Worm (Caenorhabditis elegans) whole organism, L1 larva: ENCODE data around the gene Y39A3CL.3.

Experiments used
- C16A3.4 ChIP-seq: fragments of 150-350 bp; optimal IDR thresholded peaks from 2 replicates; lab custom pipeline; 2014; ENCODE audit warnings: missing biosample characterization, missing genetic modification characterization
- C34B4.2 ChIP-seq: sonication (generic microtip); optimal IDR thresholded peaks from 2 replicates; lab custom pipeline; 2017; ENCODE audit warnings: mild to moderate bottlenecking, missing genetic modification characterization, missing compliant biosample characterization
- F16B12.6 ChIP-seq: fragments of 150-350 bp; optimal IDR thresholded peaks from 2 replicates; lab custom pipeline; 2014; ENCODE audit warnings: missing biosample characterization, missing genetic modification characterization
- Y116A8C.19 ChIP-seq: sonication (generic microtip); optimal IDR thresholded peaks from 2 replicates; lab custom pipeline; 2016; ENCODE audit warnings: missing compliant biosample characterization, missing genetic modification characterization, borderline replicate concordance
- aha-1 ChIP-seq: fragments of 150-350 bp; optimal IDR thresholded peaks from 2 replicates; lab custom pipeline; 2014; ENCODE audit warnings: missing biosample characterization, missing genetic modification characterization
- alr-1 ChIP-seq: fragments of 200-800 bp; sonication (Bioruptor generic); optimal IDR thresholded peaks from 2 replicates; lab custom pipeline; 2018; ENCODE audit warnings: borderline replicate concordance, mild to moderate bottlenecking, missing genetic modification characterization, missing compliant biosample characterization
- aly-2 ChIP-seq: fragments of 150-350 bp; optimal IDR thresholded peaks from 2 replicates; lab custom pipeline; 2014; ENCODE audit warnings: missing biosample characterization, missing genetic modification characterization
- ceh-63 ChIP-seq: fragments of 200-800 bp; sonication (Bioruptor generic); optimal IDR thresholded peaks from 2 replicates; lab custom pipeline; 2018; ENCODE audit warnings: mild to moderate bottlenecking, missing genetic modification characterization, missing compliant biosample characterization
- ceh-8 ChIP-seq: fragments of 200-800 bp; sonication (Bioruptor generic); optimal IDR thresholded peaks from 2 replicates; lab custom pipeline; 2018; ENCODE audit warnings: mild to moderate bottlenecking, missing genetic modification characterization, moderate library complexity, missing compliant biosample characterization
- ces-1 ChIP-seq: fragments of 150-350 bp; optimal IDR thresholded peaks from 2 replicates; lab custom pipeline; 2014; ENCODE audit warnings: missing biosample characterization, missing genetic modification reagents, missing genetic modification characterization
- efl-3 ChIP-seq: fragments of 200-800 bp; sonication (Bioruptor generic); optimal IDR thresholded peaks from 2 replicates; lab custom pipeline; 2018; ENCODE audit warnings: mild to moderate bottlenecking, missing genetic modification characterization, missing compliant biosample characterization
- egl-27 ChIP-seq, 2 experiments: fragments of 150-350 bp in 1 of 2; sonication (generic microtip); optimal IDR thresholded peaks; 3 replicates each; lab custom pipeline; 2017 to 2018; ENCODE audit warnings: missing biosample characterization in 2 of 2, missing genetic modification characterization in 2 of 2, missing genetic modification reagents in 2 of 2
- elt-3 ChIP-seq, 6 experiments: fragments of 150-350 bp in 1 of 6; sonication (generic microtip); optimal IDR thresholded peaks; 2 replicates each; lab custom pipeline; 2017 to 2018; ENCODE audit warnings: missing biosample characterization in 6 of 6, missing genetic modification characterization in 6 of 6, inconsistent platforms in 1 of 6
- ets-5 ChIP-seq: fragments of 200-800 bp; sonication (Bioruptor generic); IDR thresholded peaks from 2 replicates; pipeline ENCODE4 v1.3.6; 2022; ENCODE audit warnings: missing genetic modification characterization, missing compliant biosample characterization
- fkh-10 ChIP-seq: sonication (generic microtip); optimal IDR thresholded peaks from 2 replicates; lab custom pipeline; 2017; ENCODE audit warnings: missing biosample characterization, missing genetic modification reagents, missing genetic modification characterization
- fkh-4 ChIP-seq: sonication (generic microtip); optimal IDR thresholded peaks from 2 replicates; lab custom pipeline; 2016; ENCODE audit warnings: missing compliant biosample characterization, missing genetic modification characterization, borderline replicate concordance
- fkh-8 ChIP-seq: sonication (generic microtip); optimal IDR thresholded peaks from 2 replicates; lab custom pipeline; 2016; ENCODE audit warnings: mild to moderate bottlenecking, missing genetic modification characterization, missing compliant biosample characterization
- fos-1 ChIP-seq: fragments of 150-350 bp; optimal IDR thresholded peaks from 2 replicates; lab custom pipeline; 2014; ENCODE audit warnings: missing biosample characterization, missing genetic modification characterization
- grh-1 ChIP-seq: fragments of 200-800 bp; sonication (Bioruptor generic); IDR thresholded peaks from 2 replicates; pipeline ENCODE4 v1.3.6; 2022; ENCODE audit warnings: missing genetic modification reagents, missing genetic modification characterization, missing compliant biosample characterization
- hlh-17 ChIP-seq: fragments of 200-800 bp; sonication (Bioruptor generic); optimal IDR thresholded peaks from 2 replicates; lab custom pipeline; 2018; ENCODE audit warnings: missing genetic modification characterization, mild to moderate bottlenecking, missing compliant biosample characterization, moderate library complexity, borderline replicate concordance
- hlh-4 ChIP-seq: sonication (generic microtip); optimal IDR thresholded peaks from 2 replicates; lab custom pipeline; 2016; ENCODE audit warnings: mild to moderate bottlenecking, missing genetic modification characterization, missing compliant biosample characterization
- hpl-2 ChIP-seq: fragments of 150-350 bp; optimal IDR thresholded peaks from 2 replicates; lab custom pipeline; 2014; ENCODE audit warnings: missing biosample characterization, missing genetic modification reagents, missing genetic modification characterization
- irx-1 ChIP-seq: sonication (generic microtip); optimal IDR thresholded peaks from 2 replicates; lab custom pipeline; 2016; ENCODE audit warnings: missing genetic modification characterization, missing compliant biosample characterization
- isw-1 ChIP-seq: fragments of 200-800 bp; sonication (Bioruptor generic); IDR thresholded peaks from 2 replicates; pipeline ENCODE4 v1.3.6; 2022; ENCODE audit warnings: missing genetic modification characterization, missing compliant biosample characterization
- jun-1 ChIP-seq: fragments of 150-350 bp; optimal IDR thresholded peaks from 2 replicates; lab custom pipeline; 2014; ENCODE audit warnings: missing biosample characterization, missing genetic modification reagents, missing genetic modification characterization
- lin-13 ChIP-seq: fragments of 150-350 bp; optimal IDR thresholded peaks from 2 replicates; lab custom pipeline; 2014; ENCODE audit warnings: missing biosample characterization, missing genetic modification reagents, missing genetic modification characterization
- lir-3 ChIP-seq: sonication (generic microtip); optimal IDR thresholded peaks from 2 replicates; lab custom pipeline; 2016; ENCODE audit warnings: mild to moderate bottlenecking, missing genetic modification characterization, moderate library complexity, missing compliant biosample characterization; ENCODE audit not compliant: poor library complexity
- lsy-2 ChIP-seq, 2 experiments: fragments of 150-350 bp; optimal IDR thresholded peaks; 2 replicates each; lab custom pipeline; 2014; ENCODE audit warnings: missing biosample characterization in 2 of 2, missing genetic modification characterization in 2 of 2
- mep-1 ChIP-seq: fragments of 150-350 bp; optimal IDR thresholded peaks from 2 replicates; lab custom pipeline; 2014; ENCODE audit warnings: missing biosample characterization, missing genetic modification characterization
- nhr-11 ChIP-seq: fragments of 150-350 bp; optimal IDR thresholded peaks from 2 replicates; lab custom pipeline; 2014; ENCODE audit warnings: missing biosample characterization, missing genetic modification characterization
- nhr-19 ChIP-seq: fragments of 200-800 bp; sonication (Bioruptor generic); conservative IDR thresholded peaks from 2 replicates; pipeline ENCODE4 v1.3.6; 2022; ENCODE audit warnings: missing genetic modification characterization, missing compliant biosample characterization
- nhr-20 ChIP-seq: sonication (generic microtip); optimal IDR thresholded peaks from 2 replicates; lab custom pipeline; 2016; ENCODE audit warnings: mild to moderate bottlenecking, missing genetic modification characterization, missing compliant biosample characterization
- nhr-237 ChIP-seq: fragments of 150-350 bp; optimal IDR thresholded peaks from 2 replicates; lab custom pipeline; 2014; ENCODE audit warnings: missing biosample characterization, missing genetic modification characterization
- nhr-28 ChIP-seq: fragments of 150-350 bp; optimal IDR thresholded peaks from 2 replicates; lab custom pipeline; 2014; ENCODE audit warnings: missing biosample characterization, missing genetic modification characterization
- nhr-71 ChIP-seq: sonication (generic microtip); optimal IDR thresholded peaks from 2 replicates; lab custom pipeline; 2016; ENCODE audit warnings: mild to moderate bottlenecking, missing genetic modification characterization, moderate library complexity, missing compliant biosample characterization
- nhr-76 ChIP-seq: sonication (generic microtip); optimal IDR thresholded peaks from 2 replicates; lab custom pipeline; 2017; ENCODE audit warnings: missing biosample characterization, missing genetic modification characterization
- nhr-77 ChIP-seq: fragments of 150-350 bp; optimal IDR thresholded peaks from 2 replicates; lab custom pipeline; 2014; ENCODE audit warnings: missing biosample characterization, missing genetic modification characterization
- nhr-84 ChIP-seq: sonication (generic microtip); optimal IDR thresholded peaks from 2 replicates; lab custom pipeline; 2017; ENCODE audit warnings: missing biosample characterization, missing genetic modification characterization
- nhr-85 ChIP-seq: sonication (generic microtip); peaks from one replicate; lab custom pipeline; 2016; ENCODE audit warnings: missing genetic modification characterization, inconsistent platforms, missing compliant biosample characterization
- nhr-90 ChIP-seq: sonication (generic microtip); optimal IDR thresholded peaks from 2 replicates; lab custom pipeline; 2016; ENCODE audit warnings: mild to moderate bottlenecking, missing genetic modification characterization, missing compliant biosample characterization; ENCODE audit not compliant: poor library complexity
- pax-3 ChIP-seq: fragments of 200-800 bp; sonication (Bioruptor generic); optimal IDR thresholded peaks from 2 replicates; lab custom pipeline; 2018; ENCODE audit warnings: mild to moderate bottlenecking, missing genetic modification characterization, moderate library complexity, missing compliant biosample characterization
- pqm-1 ChIP-seq: sonication (generic microtip); optimal IDR thresholded peaks from 3 replicates; lab custom pipeline; 2017; ENCODE audit warnings: missing biosample characterization, missing genetic modification characterization
- rnt-1 ChIP-seq: sonication (generic microtip); optimal IDR thresholded peaks from 2 replicates; lab custom pipeline; 2016; ENCODE audit warnings: mild to moderate bottlenecking, missing genetic modification characterization, moderate library complexity, missing compliant biosample characterization
- skn-1 ChIP-seq: fragments of 150-350 bp; optimal IDR thresholded peaks from 2 replicates; lab custom pipeline; 2014; ENCODE audit warnings: missing biosample characterization, missing genetic modification characterization
- snu-23 ChIP-seq: sonication (generic microtip); optimal IDR thresholded peaks from 2 replicates; lab custom pipeline; 2016; ENCODE audit warnings: missing genetic modification characterization, missing compliant biosample characterization
- sptf-1 ChIP-seq: fragments of 150-350 bp; optimal IDR thresholded peaks from 2 replicates; lab custom pipeline; 2014; ENCODE audit warnings: missing biosample characterization, missing genetic modification characterization
- sup-37 ChIP-seq: fragments of 200-800 bp; sonication (Bioruptor generic); optimal IDR thresholded peaks from 2 replicates; lab custom pipeline; 2018; ENCODE audit warnings: mild to moderate bottlenecking, missing genetic modification characterization, missing compliant biosample characterization
- swsn-7 ChIP-seq: sonication (generic microtip); optimal IDR thresholded peaks from 2 replicates; lab custom pipeline; 2016; ENCODE audit warnings: missing genetic modification characterization, missing compliant biosample characterization
- unc-130 ChIP-seq: fragments of 150-350 bp; optimal IDR thresholded peaks from 2 replicates; lab custom pipeline; 2017; ENCODE audit warnings: missing biosample characterization, missing genetic modification characterization, inconsistent platforms
- unc-62 ChIP-seq: fragments of 150-350 bp; optimal IDR thresholded peaks from 2 replicates; lab custom pipeline; 2014; ENCODE audit warnings: missing biosample characterization, missing genetic modification reagents, missing genetic modification characterization
- unc-98 ChIP-seq: fragments of 200-800 bp; sonication (Bioruptor generic); IDR thresholded peaks from 2 replicates; pipeline ENCODE4 v1.3.6; 2022; ENCODE audit warnings: missing genetic modification characterization, missing compliant biosample characterization
- vab-15 ChIP-seq: sonication (generic microtip); optimal IDR thresholded peaks from 2 replicates; lab custom pipeline; 2017; ENCODE audit warnings: missing genotype, mild to moderate bottlenecking, missing genetic modification characterization, missing compliant biosample characterization
- zag-1 ChIP-seq: fragments of 150-350 bp; optimal IDR thresholded peaks from 2 replicates; lab custom pipeline; 2014; ENCODE audit warnings: missing biosample characterization, missing genetic modification characterization

The Y39A3CL.3 gene

DNA sequence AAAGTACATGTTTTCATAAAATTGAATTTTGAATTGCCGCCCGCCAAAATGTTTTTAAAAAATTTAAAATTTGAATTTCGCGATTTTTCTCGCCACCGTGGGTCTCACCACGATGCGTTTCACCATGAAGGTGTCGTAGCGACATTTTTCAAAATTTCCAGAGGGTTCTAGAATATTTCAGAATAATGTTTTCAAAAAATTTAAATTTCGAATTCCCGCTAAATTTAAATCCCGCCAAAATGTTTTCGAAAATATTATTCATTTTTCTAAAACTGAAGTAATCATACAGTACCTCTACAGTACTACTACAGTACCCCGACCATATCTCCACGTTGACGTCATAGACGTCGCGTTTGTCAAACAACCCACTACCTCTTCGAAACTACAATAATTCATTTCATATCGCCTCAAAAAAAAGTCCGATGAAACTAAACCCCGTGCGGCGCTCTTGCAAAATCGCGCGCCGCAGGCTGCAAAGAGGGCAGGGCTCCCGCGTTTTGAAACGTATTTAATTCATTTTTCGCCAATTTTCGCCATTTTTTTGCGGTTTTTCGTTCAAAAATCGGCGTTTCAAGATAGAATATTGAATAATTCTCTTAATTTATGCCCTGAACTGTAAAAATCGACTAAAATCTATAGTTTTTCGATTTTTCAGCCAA is 46.8 kb downstream of the Y39A3CL.3 start, which contains the start of the genes pvf-1 and Y39A3CL.7 (continued):
- TF ChIP-seq lir-3 (tag; lab: Kevin White, UChicago) (no peak), rnt-1 (tag; lab: Kevin White, UChicago) (no peak), nhr-11 (no peak), ceh-63 (no peak), ets-5 (no peak), alr-1 (tag; lab: Kevin White, UChicago) (no peak), fos-1 (tag; lab: Kevin White, UChicago) (no peak), isw-1 (GFP tag; lab: Robert Waterston, UW) (no peak), nhr-90 (peak; percentile 34), snu-23 (peak; percentile 62), egl-27 (tag; optimal IDR thresholded peaks at IDR 0.05; lab: Kevin White, UChicago) (no peak), ces-1 (GFP tag; lab: Kevin White, UChicago) (no peak), elt-3 (tag; optimal IDR thresholded peaks at IDR 0.05; lab: Kevin White, UChicago) (peak in 1 of 6 experiments; percentile 21), unc-98 (no peak), fkh-4 (tag; lab: Kevin White, UChicago) (no peak), hpl-2 (no peak), unc-62 (no peak), aly-2 (no peak), efl-3 (GFP tag; lab: Kevin White, UChicago) (no peak), mep-1 (peak; percentile 33), ceh-8 (GFP tag; lab: Kevin White, UChicago) (no peak), lin-13 (GFP tag; lab: Kevin White, UChicago) (no peak), pqm-1 (tag; lab: Kevin White, UChicago) (no peak), nhr-237 (tag; lab: Kevin White, UChicago) (no peak), swsn-7 (tag; lab: Kevin White, UChicago) (peak; percentile 57), C16A3.4 (tag; lab: Kevin White, UChicago) (no peak), C34B4.2 (tag; lab: Kevin White, UChicago) (no peak), zag-1 (no peak), sup-37 (GFP tag; lab: Kevin White, UChicago) (no peak), Y116A8C.19 (tag; lab: Kevin White, UChicago) (no peak), fkh-8 (tag; lab: Kevin White, UChicago) (no peak), nhr-20 (tag; lab: Kevin White, UChicago) (peak; percentile 34), jun-1 (tag; lab: Kevin White, UChicago) (no peak), hlh-17 (GFP tag; lab: Kevin White, UChicago) (no peak), F16B12.6 (no peak), skn-1 (tag; lab: Kevin White, UChicago) (peak; percentile 23), aha-1 (tag; lab: Kevin White, UChicago) (no peak), fkh-10 (no peak), nhr-76 (tag; lab: Kevin White, UChicago) (no peak), lsy-2 (tag; optimal IDR thresholded peaks at IDR 0.05; lab: Kevin White, UChicago) (peak; percentile 49 to 60), vab-15 (no peak), sptf-1 (tag; lab: Kevin White, UChicago) (no peak), unc-130 (tag; lab: Kevin White, UChicago) (peak; percentile 62), hlh-4 (tag; lab: Kevin White, UChicago) (no peak), nhr-71 (tag; lab: Kevin White, UChicago) (no peak), pax-3 (tag; lab: Kevin White, UChicago) (no peak), nhr-85 (tag; lab: Kevin White, UChicago) (peak; percentile 72), nhr-84 (tag; lab: Kevin White, UChicago) (no peak), grh-1 (no peak), irx-1 (tag; lab: Kevin White, UChicago) (no peak), nhr-77 (tag; lab: Kevin White, UChicago) (no peak), nhr-28 (tag; lab: Kevin White, UChicago) (no peak), nhr-19 (0 out of 2 replicates have a peak, but pooled peaks have one; percentile 33)
